Worm (Caenorhabditis elegans) whole organism, L3 larva: ENCODE results near the gene oac-31.

Source experiments
- ceh-82 ChIP-seq: fragments of 150-350 bp; optimal IDR thresholded peaks from 2 replicates; lab custom pipeline; 2014; ENCODE audit warnings: missing biosample characterization, missing genetic modification characterization
- egl-27 ChIP-seq: sonication (generic microtip); optimal IDR thresholded peaks from 4 replicates; lab custom pipeline; 2017; ENCODE audit warnings: missing biosample characterization, missing genetic modification reagents, missing genetic modification characterization
- egl-5 ChIP-seq: fragments of 150-350 bp; optimal IDR thresholded peaks from 2 replicates; lab custom pipeline; 2017; ENCODE audit warnings: missing biosample characterization, missing genetic modification reagents, missing genetic modification characterization, inconsistent platforms
- elt-1 ChIP-seq: fragments of 150-350 bp; optimal IDR thresholded peaks from 2 replicates; lab custom pipeline; 2014; ENCODE audit warnings: missing biosample characterization, missing genetic modification characterization
- fos-1 ChIP-seq: fragments of 150-350 bp; optimal IDR thresholded peaks from 2 replicates; lab custom pipeline; 2014; ENCODE audit warnings: missing biosample characterization, missing genetic modification characterization
- lin-15B ChIP-seq: fragments of 150-350 bp; optimal IDR thresholded peaks from 2 replicates; lab custom pipeline; 2014; ENCODE audit warnings: missing biosample characterization, missing genetic modification characterization
- nfya-1 ChIP-seq: sonication (generic microtip); optimal IDR thresholded peaks from 2 replicates; lab custom pipeline; 2017; ENCODE audit warnings: missing genetic modification characterization, mild to moderate bottlenecking, missing compliant biosample characterization, antibody characterized with exemption, moderate library complexity; ENCODE audit not compliant: insufficient read depth
- nhr-12 ChIP-seq: fragments of 150-350 bp; optimal IDR thresholded peaks from 2 replicates; lab custom pipeline; 2014; ENCODE audit warnings: missing biosample characterization, missing genetic modification characterization
- pha-4 ChIP-seq: fragments of 150-350 bp; optimal IDR thresholded peaks from 2 replicates; lab custom pipeline; 2014; ENCODE audit warnings: missing biosample characterization, missing genetic modification reagents, missing genetic modification characterization
- ztf-11 ChIP-seq: fragments of 150-350 bp; optimal IDR thresholded peaks from 2 replicates; lab custom pipeline; 2014; ENCODE audit warnings: missing biosample characterization, missing genetic modification characterization

DNA sequence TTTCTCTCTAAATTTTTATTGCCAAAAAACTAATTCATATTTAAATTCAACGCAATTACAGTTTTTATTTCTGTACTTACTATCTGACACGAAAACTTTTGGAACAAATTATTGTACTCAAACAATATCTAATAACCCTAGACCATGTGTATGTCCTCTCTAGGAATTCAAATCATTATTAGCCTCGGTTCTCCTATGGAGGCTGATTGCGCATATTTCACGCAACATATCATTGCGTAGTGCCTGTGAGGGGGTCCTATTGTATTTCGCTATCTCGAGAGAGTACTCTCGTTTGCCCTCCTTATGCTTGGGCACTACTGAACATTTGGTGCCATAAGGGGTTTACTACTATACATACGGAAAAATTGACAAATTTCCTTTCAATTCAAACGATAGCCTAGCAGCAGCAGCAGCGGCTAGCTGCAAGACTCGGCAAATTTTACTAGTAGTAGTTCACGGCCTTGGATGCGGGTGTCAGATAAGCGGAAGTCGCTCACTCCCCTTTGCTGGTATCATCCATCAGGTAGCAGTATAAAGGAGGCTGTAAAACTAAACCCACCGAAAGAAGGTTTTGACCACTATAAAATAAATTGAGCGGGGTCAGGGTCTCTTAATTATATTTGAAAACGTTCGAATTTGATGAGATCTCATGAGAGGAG, 37.0 kb upstream of the oac-31 start:
- TF ChIP-seq nhr-12 (tag; lab: Kevin White, UChicago) (no peak), egl-27 (tag; lab: Kevin White, UChicago) (no peak), egl-5 (tag; lab: Kevin White, UChicago) (no peak), fos-1 (no peak), ztf-11 (tag; lab: Kevin White, UChicago) (no peak), pha-4 (tag; lab: Kevin White, UChicago) (no peak), nfya-1 (no peak), lin-15B (tag; lab: Kevin White, UChicago) (no peak), ceh-82 (tag; lab: Kevin White, UChicago) (no peak), elt-1 (tag; lab: Kevin White, UChicago) (no peak)
